Fruit fly (Drosophila melanogaster) whole organism, pupa: Measurements from ENCODE around the gene sunz.

Source experiments
- CG10348 ChIP-seq: fragments of 200-800 bp; sonication (Bioruptor generic); IDR thresholded peaks from 2 replicates; pipeline ENCODE4 v1.3.6; 2022; ENCODE audit warnings: missing biosample characterization, missing genetic modification characterization
- CG12605 ChIP-seq: fragments of 200-800 bp; sonication (Bioruptor generic); IDR thresholded peaks from 2 replicates; pipeline ENCODE4 v1.3.6; 2022; ENCODE audit warnings: missing biosample characterization, missing genetic modification characterization
- CG13204 ChIP-seq: fragments of 200-800 bp; sonication (Bioruptor generic); optimal IDR thresholded peaks from 2 replicates; lab custom pipeline; 2018; ENCODE audit warnings: missing biosample characterization, mild to moderate bottlenecking, missing genetic modification characterization, moderate library complexity
- CG14655 ChIP-seq: fragments of 200-800 bp; sonication (Bioruptor generic); optimal IDR thresholded peaks from 3 replicates; lab custom pipeline; 2017; ENCODE audit warnings: mild to moderate bottlenecking, missing biosample characterization, missing genetic modification reagents, missing genetic modification characterization
- CG15710 ChIP-seq: fragments of 200-800 bp; sonication (Bioruptor generic); optimal IDR thresholded peaks from 2 replicates; lab custom pipeline; 2018; ENCODE audit warnings: missing biosample characterization, mild to moderate bottlenecking, missing genetic modification characterization, moderate library complexity
- CG17806 ChIP-seq: fragments of 200-800 bp; sonication (Bioruptor generic); optimal IDR thresholded peaks from 2 replicates; lab custom pipeline; 2018; ENCODE audit warnings: missing biosample characterization, mild to moderate bottlenecking, missing genetic modification characterization, moderate library complexity
- CG32121 ChIP-seq: fragments of 200-800 bp; sonication (Bioruptor generic); IDR thresholded peaks from 2 replicates; pipeline ENCODE4 v1.3.6; 2022; ENCODE audit warnings: missing biosample characterization, missing genetic modification characterization
- CG34367 ChIP-seq: fragments of 200-800 bp; sonication (Bioruptor generic); optimal IDR thresholded peaks from 2 replicates; lab custom pipeline; 2018; ENCODE audit warnings: missing biosample characterization, mild to moderate bottlenecking, missing genetic modification characterization
- CG4496 ChIP-seq: fragments of 200-800 bp; sonication (Bioruptor generic); IDR thresholded peaks from 3 replicates; pipeline ENCODE4 v1.3.6; 2022; ENCODE audit warnings: missing biosample characterization, missing genetic modification characterization
- CG8159 ChIP-seq: fragments of 200-800 bp; sonication (Bioruptor generic); optimal IDR thresholded peaks from 3 replicates; lab custom pipeline; 2018; ENCODE audit warnings: missing biosample characterization, mild to moderate bottlenecking, missing genetic modification characterization, moderate library complexity
- CG8301 ChIP-seq: fragments of 200-800 bp; sonication (Bioruptor generic); optimal IDR thresholded peaks from 2 replicates; lab custom pipeline; 2018; ENCODE audit warnings: missing biosample characterization, mild to moderate bottlenecking, missing genetic modification characterization
- CG9948 ChIP-seq: fragments of 200-800 bp; sonication (Bioruptor generic); optimal IDR thresholded peaks from 2 replicates; lab custom pipeline; 2018; ENCODE audit warnings: missing biosample characterization, mild to moderate bottlenecking, missing genetic modification characterization, moderate library complexity
- D1 ChIP-seq: fragments of 200-800 bp; sonication (Bioruptor generic); optimal IDR thresholded peaks from 2 replicates; lab custom pipeline; 2018; ENCODE audit warnings: missing biosample characterization, mild to moderate bottlenecking, missing genetic modification characterization, moderate library complexity
- EcR ChIP-seq: fragments of 200-800 bp; sonication (Bioruptor generic); optimal IDR thresholded peaks from 3 replicates; lab custom pipeline; 2019; ENCODE audit warnings: missing biosample characterization, missing genetic modification characterization, mild to moderate bottlenecking, moderate library complexity, missing genetic modification reagents
- Ets98B ChIP-seq: fragments of 200-800 bp; sonication (Bioruptor generic); IDR thresholded peaks from 2 replicates; pipeline ENCODE4 v1.3.6; 2022; ENCODE audit warnings: missing biosample characterization, missing genetic modification characterization
- Pif1A ChIP-seq: fragments of 200-800 bp; sonication (Bioruptor generic); optimal IDR thresholded peaks from 3 replicates; lab custom pipeline; 2016; ENCODE audit warnings: missing biosample characterization, missing genetic modification characterization
- Pif1B ChIP-seq: fragments of 200-800 bp; sonication (Bioruptor generic); optimal IDR thresholded peaks from 3 replicates; lab custom pipeline; 2016; ENCODE audit warnings: missing biosample characterization, missing genetic modification characterization
- Snoo ChIP-seq: fragments of 200-800 bp; sonication (Bioruptor generic); optimal IDR thresholded peaks from 3 replicates; lab custom pipeline; 2017; ENCODE audit warnings: missing biosample characterization, mild to moderate bottlenecking, missing genetic modification characterization, inconsistent platforms
- fd96Ca ChIP-seq: fragments of 200-800 bp; sonication (Bioruptor generic); IDR thresholded peaks from 3 replicates; pipeline ENCODE4 v1.3.6; 2022; ENCODE audit warnings: missing biosample characterization, missing genetic modification characterization
- gl ChIP-seq: fragments of 200-800 bp; sonication (Bioruptor generic); optimal IDR thresholded peaks from 2 replicates; lab custom pipeline; 2018; ENCODE audit warnings: missing biosample characterization, mild to moderate bottlenecking, missing genetic modification characterization
- rn ChIP-seq: fragments of 200-800 bp; sonication (Bioruptor generic); IDR thresholded peaks from 2 replicates; pipeline ENCODE4 v1.3.6; 2022; ENCODE audit warnings: missing biosample characterization, missing genetic modification characterization

The sunz gene

DNA sequence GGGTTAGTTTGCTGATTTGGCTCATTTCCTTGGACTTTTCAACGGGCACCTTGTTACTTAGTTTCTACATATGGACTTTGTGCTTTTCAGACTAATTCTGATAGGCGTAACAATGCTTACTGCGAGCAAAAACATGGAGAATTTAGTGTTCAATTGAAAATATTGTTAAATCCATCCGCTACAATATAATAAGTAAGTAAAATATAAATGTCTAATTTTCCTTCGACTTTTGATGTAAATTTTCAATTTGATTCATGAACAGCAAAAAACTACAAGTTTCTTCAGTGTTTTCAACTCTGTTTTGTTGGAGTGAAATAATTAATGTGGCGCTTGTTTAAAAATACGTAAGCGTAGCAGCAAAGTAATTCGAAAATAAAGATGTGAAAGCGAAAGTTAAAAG, 21.1 kb upstream of the sunz start, which contains the start of gene glob2:
glob2 (minus strand) TSS at position 101 of the 400 bp plus-strand sequence.
- no peak for TF ChIP-seq fd96Ca
- TF ChIP-seq CG12605: no peak
- TF ChIP-seq CG32121 (GFP tag; lab: Robert Waterston, UW): no peak
- no peak for TF ChIP-seq Snoo (tag; lab: Kevin White, UChicago)
- TF ChIP-seq Pif1B (GFP tag; lab: Kevin White, UChicago): no peak
- no peak for TF ChIP-seq gl
- TF ChIP-seq CG15710 (tag; lab: Kevin White, UChicago): no peak
- TF ChIP-seq CG9948 (tag; lab: Kevin White, UChicago): no peak
- no peak for TF ChIP-seq EcR (GFP tag; lab: Kevin White, UChicago)
- TF ChIP-seq CG17806 (tag; lab: Kevin White, UChicago): no peak
- no peak for TF ChIP-seq CG34367 (tag; lab: Kevin White, UChicago)
- TF ChIP-seq Ets98B: no peak

DNA sequence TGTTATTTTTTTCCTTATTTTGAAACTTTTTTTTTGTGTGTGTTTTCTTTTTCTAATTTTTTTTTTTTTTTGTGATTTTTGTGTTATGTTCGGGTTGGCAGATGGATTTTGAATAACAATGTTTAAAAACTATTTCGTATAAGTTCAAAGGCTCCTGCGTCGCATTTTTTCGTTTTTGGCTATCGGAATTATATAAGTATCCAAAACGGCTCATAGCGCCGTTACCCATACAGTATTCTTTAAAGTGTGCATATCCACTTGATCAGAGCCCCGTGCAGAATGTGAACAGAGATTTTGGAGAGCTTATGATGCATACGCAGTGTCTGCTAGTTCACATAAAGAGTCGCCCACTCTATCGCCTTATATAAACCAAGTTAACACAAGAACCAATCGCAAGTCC, 2.2 kb upstream of the sunz start, which contains the start of gene sowi:
sowi (minus strand) TSS at position 101 of the 400 bp plus-strand sequence.
- TF ChIP-seq fd96Ca (no peak), rn (GFP tag; lab: Robert Waterston, UW) (no peak), CG15710 (tag; lab: Kevin White, UChicago) (no peak), CG4496 (GFP tag; lab: Robert Waterston, UW) (no peak), Snoo (tag; lab: Kevin White, UChicago) (no peak), CG12605 (no peak), CG9948 (tag; lab: Kevin White, UChicago) (no peak)

DNA sequence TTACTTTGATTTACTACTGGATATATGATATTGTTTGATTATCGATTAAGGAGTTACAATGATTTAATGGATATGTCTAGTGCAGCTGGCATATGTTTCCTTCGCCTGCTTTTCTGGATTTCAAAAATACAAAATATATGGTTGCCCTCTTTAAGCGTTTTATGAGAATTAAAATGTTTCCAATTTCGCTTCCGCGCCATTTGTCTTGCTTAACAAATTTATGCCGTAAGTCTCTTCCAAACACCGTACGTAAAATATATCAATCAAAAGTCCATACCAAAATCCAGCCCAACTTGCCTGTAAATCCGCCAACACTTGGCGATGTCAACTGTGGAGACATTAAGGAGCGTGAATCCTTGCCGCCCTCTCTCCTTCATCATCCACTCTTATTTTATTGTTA, 730 bp upstream of the sunz start, which contains the start of gene CG15177:
CG15177 (minus strand) TSS at position 101 of the 400 bp plus-strand sequence.
- TF ChIP-seq CG34367 (tag; lab: Kevin White, UChicago) (no peak), CG4496 (GFP tag; lab: Robert Waterston, UW) (no peak), fd96Ca (no peak), CG8159 (tag; lab: Kevin White, UChicago) (no peak), Pif1A (GFP tag; lab: Kevin White, UChicago) (no peak), EcR (GFP tag; lab: Kevin White, UChicago) (no peak), CG17806 (tag; lab: Kevin White, UChicago) (no peak), CG8301 (tag; lab: Kevin White, UChicago) (no peak), CG9948 (tag; lab: Kevin White, UChicago) (no peak), D1 (tag; lab: Kevin White, UChicago) (no peak), CG14655 (GFP tag; lab: Kevin White, UChicago) (no peak), CG15710 (tag; lab: Kevin White, UChicago) (no peak)
- TF ChIP-seq, all 21 proteins: peak for 0

DNA sequence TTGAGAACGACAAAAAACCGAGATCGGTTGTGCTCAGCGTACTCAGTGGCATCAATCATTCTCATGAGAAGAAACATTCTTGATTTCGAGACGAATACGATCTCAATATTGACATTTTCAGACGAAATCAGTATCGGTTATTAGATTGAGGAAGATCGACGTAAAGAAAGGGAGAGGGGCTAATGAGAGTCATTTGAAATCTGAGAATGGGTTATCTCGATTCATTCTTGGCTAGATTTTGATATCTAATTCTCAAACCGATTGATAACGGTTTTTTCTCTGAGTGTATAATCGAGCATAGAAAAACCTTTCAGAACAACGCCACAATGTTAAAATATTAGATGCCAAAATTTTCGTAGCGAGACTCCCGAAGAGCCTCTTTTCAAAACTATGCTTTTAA, 11.0 kb downstream of the sunz start, which contains the start of gene CG31286:
CG31286 (plus strand) TSS at position 301 of the 400 bp plus-strand sequence.
- TF ChIP-seq CG14655 (GFP tag; lab: Kevin White, UChicago) (no peak), CG8301 (tag; lab: Kevin White, UChicago) (no peak), CG32121 (GFP tag; lab: Robert Waterston, UW) (no peak)

DNA sequence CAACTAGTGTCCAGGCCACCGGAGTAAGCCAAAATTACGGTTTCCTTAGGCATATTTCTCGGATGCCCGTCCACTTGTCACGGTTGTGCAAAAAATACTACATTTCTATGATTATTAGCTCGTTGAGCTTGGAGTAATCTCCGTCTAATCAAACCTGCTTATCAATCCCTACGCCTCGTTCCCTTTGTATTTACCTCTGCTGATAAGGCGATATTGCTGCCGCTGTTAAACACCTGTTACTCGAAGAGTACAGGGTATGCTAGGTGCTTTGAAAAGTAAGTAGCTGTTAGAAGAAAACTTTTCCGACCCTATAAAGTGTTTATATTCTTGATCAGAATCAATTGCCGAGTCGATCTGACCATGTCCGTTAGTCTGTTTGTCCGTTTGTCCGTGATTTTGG, 14.4 kb downstream of the sunz start, which contains the start of gene Ass:
Ass (minus strand) TSS at position 101 of the 400 bp plus-strand sequence.
- TF ChIP-seq CG14655 (GFP tag; lab: Kevin White, UChicago) (no peak), Pif1B (GFP tag; lab: Kevin White, UChicago) (no peak), CG12605 (no peak), CG17806 (tag; lab: Kevin White, UChicago) (no peak), CG15710 (tag; lab: Kevin White, UChicago) (no peak), CG4496 (GFP tag; lab: Robert Waterston, UW) (no peak), CG13204 (GFP tag; lab: Kevin White, UChicago) (no peak), gl (no peak), CG8301 (tag; lab: Kevin White, UChicago) (no peak), CG34367 (tag; lab: Kevin White, UChicago) (no peak), rn (GFP tag; lab: Robert Waterston, UW) (no peak), fd96Ca (no peak), CG32121 (GFP tag; lab: Robert Waterston, UW) (no peak), D1 (tag; lab: Kevin White, UChicago) (no peak), CG10348 (no peak)

DNA sequence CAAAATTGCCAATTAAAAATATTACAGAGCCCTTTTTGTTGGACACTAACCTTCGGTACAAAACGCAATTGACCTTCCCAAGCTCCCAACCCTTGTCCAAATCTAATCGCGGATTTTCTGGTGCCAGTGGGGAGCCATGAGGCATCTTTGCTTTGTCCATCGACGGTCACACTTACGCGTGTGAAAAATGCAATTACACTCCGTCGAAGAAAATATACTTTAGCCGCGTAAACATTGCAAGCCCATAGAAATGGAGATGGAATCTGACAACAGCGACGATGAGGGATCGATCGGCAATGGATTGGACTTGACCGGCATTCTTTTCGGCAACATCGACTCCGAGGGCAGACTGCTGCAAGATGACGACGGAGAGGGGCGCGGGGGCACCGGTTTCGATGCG, 16.8 kb downstream of the sunz start, which contains the start of gene Taf1:
Taf1 (plus strand) TSS at position 150 of the 400 bp plus-strand sequence.
- TF ChIP-seq Pif1A (GFP tag; lab: Kevin White, UChicago) (no peak), CG13204 (GFP tag; lab: Kevin White, UChicago) (no peak), EcR (GFP tag; lab: Kevin White, UChicago) (no peak), fd96Ca (no peak), CG12605 (no peak), CG14655 (GFP tag; lab: Kevin White, UChicago) (no peak), CG15710 (tag; lab: Kevin White, UChicago) (no peak), Pif1B (GFP tag; lab: Kevin White, UChicago) (no peak), Ets98B (no peak), Snoo (tag; lab: Kevin White, UChicago) (no peak), CG10348 (no peak), gl (no peak), rn (GFP tag; lab: Robert Waterston, UW) (no peak), CG32121 (GFP tag; lab: Robert Waterston, UW) (no peak)
- TF ChIP-seq, all 21 proteins: peak for 0
